Fruit fly (Drosophila melanogaster) whole organism, embryonic: ENCODE data around the gene CG46412.

Experiments
- Adf1 ChIP-seq: fragments of 200-800 bp; sonication (Bioruptor generic); IDR thresholded peaks from 2 replicates; pipeline ENCODE4 v1.3.6; 2022; ENCODE audit warnings: missing biosample characterization, missing genetic modification characterization
- Blimp-1 ChIP-seq: fragments of 200-800 bp; sonication (Bioruptor generic); optimal IDR thresholded peaks from 3 replicates; lab custom pipeline; 2018; ENCODE audit warnings: missing biosample characterization, missing genetic modification characterization, mild to moderate bottlenecking, moderate library complexity, missing genetic modification reagents
- CG10366 ChIP-seq: fragments of 200-800 bp; sonication (Bioruptor generic); IDR thresholded peaks from 2 replicates; pipeline ENCODE4 v1.3.6; 2022; ENCODE audit warnings: missing biosample characterization, missing genetic modification characterization
- CG11695 ChIP-seq: fragments of 200-800 bp; sonication (Bioruptor generic); IDR thresholded peaks from 3 replicates; pipeline ENCODE4 v1.3.6; 2022; ENCODE audit warnings: missing biosample characterization, missing genetic modification characterization
- CG12071 ChIP-seq: fragments of 200-800 bp; sonication (Bioruptor generic); optimal IDR thresholded peaks from 3 replicates; lab custom pipeline; 2018; ENCODE audit warnings: missing biosample characterization, mild to moderate bottlenecking, missing genetic modification characterization
- CG12659 ChIP-seq: fragments of 200-800 bp; sonication (Bioruptor generic); optimal IDR thresholded peaks from 3 replicates; lab custom pipeline; 2017; ENCODE audit warnings: mild to moderate bottlenecking, missing biosample characterization, missing genetic modification reagents, missing genetic modification characterization
- CG13123 ChIP-seq: fragments of 200-800 bp; sonication (Bioruptor generic); optimal IDR thresholded peaks from 2 replicates; lab custom pipeline; 2016; ENCODE audit warnings: missing biosample characterization, missing genetic modification characterization
- CG13287 ChIP-seq: fragments of 200-800 bp; sonication (Bioruptor generic); IDR thresholded peaks from 2 replicates; pipeline ENCODE4 v1.3.6; 2022; ENCODE audit warnings: missing biosample characterization, missing genetic modification characterization; ENCODE audit not compliant: partially characterized antibody
- CG14014 ChIP-seq: fragments of 200-800 bp; sonication (Bioruptor generic); IDR thresholded peaks from 2 replicates; pipeline ENCODE4 v1.3.6; 2022; ENCODE audit warnings: missing biosample characterization, missing genetic modification characterization
- CG14050 ChIP-seq: fragments of 200-800 bp; sonication (Bioruptor generic); IDR thresholded peaks from 3 replicates; pipeline ENCODE4 v1.3.6; 2022; ENCODE audit warnings: missing biosample characterization, missing genetic modification characterization
- CG15011 ChIP-seq: fragments of 200-800 bp; sonication (Bioruptor generic); optimal IDR thresholded peaks from 3 replicates; lab custom pipeline; 2018; ENCODE audit warnings: missing biosample characterization, mild to moderate bottlenecking, missing genetic modification characterization
- CG15073 ChIP-seq: fragments of 200-800 bp; sonication (Bioruptor generic); optimal IDR thresholded peaks from 2 replicates; lab custom pipeline; 2016; ENCODE audit warnings: missing biosample characterization, missing genetic modification characterization
- CG15479 ChIP-seq: fragments of 200-800 bp; sonication (Bioruptor generic); optimal IDR thresholded peaks from 3 replicates; lab custom pipeline; 2019; ENCODE audit warnings: missing biosample characterization, mild to moderate bottlenecking, missing genetic modification characterization, moderate library complexity
- CG1602 ChIP-seq: fragments of 200-800 bp; sonication (Bioruptor generic); optimal IDR thresholded peaks from 3 replicates; lab custom pipeline; 2016; ENCODE audit warnings: missing biosample characterization, missing genetic modification characterization
- CG18599 ChIP-seq: fragments of 200-800 bp; sonication (Bioruptor generic); optimal IDR thresholded peaks from 3 replicates; lab custom pipeline; 2017; ENCODE audit warnings: missing biosample characterization, missing genetic modification characterization, mild to moderate bottlenecking, moderate library complexity, missing genetic modification reagents
- CG4617 ChIP-seq: fragments of 200-800 bp; sonication (Bioruptor generic); optimal IDR thresholded peaks from 3 replicates; lab custom pipeline; 2016; ENCODE audit warnings: missing biosample characterization, missing genetic modification characterization, borderline replicate concordance
- CG4854 ChIP-seq: fragments of 200-800 bp; sonication (Bioruptor generic); optimal IDR thresholded peaks from 2 replicates; lab custom pipeline; 2016; ENCODE audit warnings: missing biosample characterization, missing genetic modification characterization, inconsistent platforms
- CG6791 ChIP-seq: fragments of 200-800 bp; sonication (Bioruptor generic); IDR thresholded peaks from 3 replicates; pipeline ENCODE4 v1.3.6; 2022; ENCODE audit warnings: missing biosample characterization, missing genetic modification characterization; ENCODE audit not compliant: partially characterized antibody
- CG7963 ChIP-seq: fragments of 200-800 bp; sonication (Bioruptor generic); IDR thresholded peaks from 3 replicates; pipeline ENCODE4 v1.3.6; 2022; ENCODE audit warnings: missing biosample characterization, missing genetic modification characterization; ENCODE audit not compliant: partially characterized antibody
- CHES-1-like ChIP-seq: fragments of 200-800 bp; sonication (Bioruptor generic); optimal IDR thresholded peaks from 2 replicates; lab custom pipeline; 2016; ENCODE audit warnings: missing biosample characterization, missing genetic modification characterization
- CrebB ChIP-seq: fragments of 200-800 bp; sonication (Bioruptor generic); optimal IDR thresholded peaks from 3 replicates; lab custom pipeline; 2018; ENCODE audit warnings: missing biosample characterization, mild to moderate bottlenecking, missing genetic modification characterization
- Dad ChIP-seq: fragments of 200-800 bp; sonication (Bioruptor generic); optimal IDR thresholded peaks from 3 replicates; lab custom pipeline; 2016; ENCODE audit warnings: missing biosample characterization, missing genetic modification characterization
- Dfd ChIP-seq, 2 experiments: fragments of >200 bp; optimal IDR thresholded peaks; 2 replicates each; lab custom pipeline; 2017; ENCODE audit warnings: missing biosample characterization in 2 of 2, missing genetic modification characterization in 2 of 2
- Gug ChIP-seq: fragments of 200-800 bp; sonication (Bioruptor generic); IDR thresholded peaks from 4 replicates; pipeline ENCODE4 v1.3.6; 2022; ENCODE audit warnings: missing biosample characterization, missing genetic modification characterization
- H2.0 ChIP-seq: fragments of 200-800 bp; sonication (Bioruptor generic); IDR thresholded peaks from 2 replicates; pipeline ENCODE4 v1.3.6; 2022; ENCODE audit warnings: missing biosample characterization, missing genetic modification characterization
- HLH54F ChIP-seq: fragments of 200-800 bp; sonication (Bioruptor generic); optimal IDR thresholded peaks from 3 replicates; lab custom pipeline; 2016; ENCODE audit warnings: missing biosample characterization, missing genetic modification characterization
- Lpt ChIP-seq: fragments of >200 bp; optimal IDR thresholded peaks from 2 replicates; lab custom pipeline; 2018; ENCODE audit warnings: missing biosample characterization, missing genetic modification characterization
- Nf-YC ChIP-seq: fragments of 200-800 bp; optimal IDR thresholded peaks from 3 replicates; lab custom pipeline; 2019; ENCODE audit warnings: missing biosample characterization, mild to moderate bottlenecking, missing genetic modification characterization, moderate library complexity
- ato ChIP-seq: fragments of 200-800 bp; sonication (Bioruptor generic); IDR thresholded peaks from 2 replicates; pipeline ENCODE4 v1.3.6; 2022; ENCODE audit warnings: missing biosample characterization, missing genetic modification characterization; ENCODE audit not compliant: partially characterized antibody
- cg ChIP-seq: fragments of 200-800 bp; sonication (Bioruptor generic); optimal IDR thresholded peaks from 3 replicates; lab custom pipeline; 2019; ENCODE audit warnings: missing biosample characterization, mild to moderate bottlenecking, missing genetic modification characterization, moderate library complexity
- crol ChIP-seq: fragments of 200-800 bp; sonication (Bioruptor generic); IDR thresholded peaks from 2 replicates; pipeline ENCODE4 v1.3.6; 2022; ENCODE audit warnings: missing biosample characterization, missing genetic modification characterization
- dpn ChIP-seq, 2 experiments: fragments of 200-800 bp; sonication (Bioruptor generic); optimal IDR thresholded peaks; 3 replicates each; lab custom pipeline; 2016; ENCODE audit warnings: missing biosample characterization in 2 of 2, missing genetic modification characterization in 2 of 2
- esg ChIP-seq: fragments of 200-800 bp; sonication (Bioruptor generic); conservative IDR thresholded peaks from 2 replicates; pipeline ENCODE4 v1.3.6; 2022; ENCODE audit warnings: missing biosample characterization, missing genetic modification characterization
- exex ChIP-seq: fragments of 200-800 bp; sonication (Bioruptor generic); optimal IDR thresholded peaks from 4 replicates; lab custom pipeline; 2018; ENCODE audit warnings: missing biosample characterization, mild to moderate bottlenecking, missing genetic modification characterization, moderate library complexity
- fd96Cb ChIP-seq: fragments of 200-800 bp; sonication (Bioruptor generic); optimal IDR thresholded peaks from 2 replicates; lab custom pipeline; 2018; ENCODE audit warnings: missing biosample characterization, mild to moderate bottlenecking, missing genetic modification characterization, moderate library complexity
- ham ChIP-seq: fragments of 200-800 bp; sonication (Bioruptor generic); IDR thresholded peaks from 2 replicates; pipeline ENCODE4 v1.3.6; 2022; ENCODE audit warnings: missing biosample characterization, missing genetic modification characterization
- inv ChIP-seq: fragments of 200-800 bp; sonication (Bioruptor generic); IDR thresholded peaks from 2 replicates; pipeline ENCODE4 v1.3.6; 2022; ENCODE audit warnings: missing biosample characterization, missing genetic modification characterization; ENCODE audit not compliant: partially characterized antibody
- jigr1 ChIP-seq: fragments of 200-800 bp; sonication (Bioruptor generic); IDR thresholded peaks from 3 replicates; pipeline ENCODE4 v1.3.6; 2022; ENCODE audit warnings: missing biosample characterization, missing genetic modification characterization
- jumu ChIP-seq: fragments of 200-800 bp; sonication (Bioruptor generic); optimal IDR thresholded peaks from 3 replicates; lab custom pipeline; 2016; ENCODE audit warnings: missing biosample characterization, missing genetic modification characterization
- pan ChIP-seq, 4 experiments: fragments of >200 bp in 3 of 4; fragments of 200-800 bp in 1 of 4; sonication (Bioruptor generic) in 1 of 4; optimal IDR thresholded peaks in 3 of 4; IDR thresholded peaks in 1 of 4; 2 replicates each; pipeline versions ENCODE4 v1.3.6 to Lab custom; 2017 to 2022; ENCODE audit warnings: missing biosample characterization in 2 of 4, missing genetic modification characterization in 2 of 4, mixed read lengths in 1 of 4
- prd ChIP-seq, 3 experiments: fragments of >200 bp in 2 of 3; fragments of 200-800 bp in 1 of 3; sonication (Bioruptor generic) in 1 of 3; optimal IDR thresholded peaks in 2 of 3; IDR thresholded peaks in 1 of 3; 2 replicates in 2 of 3; 3 replicates in 1 of 3; pipeline versions ENCODE4 v1.3.6 to Lab custom; 2017 to 2022; ENCODE audit warnings: missing biosample characterization in 1 of 3, missing genetic modification characterization in 1 of 3
- repo ChIP-seq: fragments of 200-800 bp; sonication (Bioruptor generic); optimal IDR thresholded peaks from 2 replicates; lab custom pipeline; 2016; ENCODE audit warnings: missing biosample characterization, missing genetic modification characterization
- so ChIP-seq: fragments of 200-800 bp; sonication (Bioruptor generic); IDR thresholded peaks from 3 replicates; pipeline ENCODE4 v1.3.6; 2022; ENCODE audit warnings: missing biosample characterization, missing genetic modification characterization
- sr ChIP-seq: fragments of 200-800 bp; sonication (Bioruptor generic); IDR thresholded peaks from 3 replicates; pipeline ENCODE4 v1.3.6; 2022; ENCODE audit warnings: missing biosample characterization, missing genetic modification characterization
- tap ChIP-seq: fragments of 200-800 bp; optimal IDR thresholded peaks from 3 replicates; lab custom pipeline; 2019; ENCODE audit warnings: missing biosample characterization, mild to moderate bottlenecking, missing genetic modification characterization, moderate library complexity
- tgo ChIP-seq: fragments of 200-800 bp; sonication (Bioruptor generic); IDR thresholded peaks from 3 replicates; pipeline ENCODE4 v1.3.6; 2022; ENCODE audit warnings: missing biosample characterization, missing genetic modification characterization
- tll ChIP-seq, 2 experiments: fragments of 200-800 bp in 1 of 2; fragments of >200 bp in 1 of 2; sonication (Bioruptor generic) in 1 of 2; optimal IDR thresholded peaks; 2 replicates each; lab custom pipeline; 2017 to 2019; ENCODE audit warnings: missing biosample characterization in 2 of 2, missing genetic modification characterization in 2 of 2, mild to moderate bottlenecking in 1 of 2, moderate library complexity in 1 of 2
- tup ChIP-seq: fragments of 200-800 bp; sonication (Bioruptor generic); optimal IDR thresholded peaks from 2 replicates; lab custom pipeline; 2016; ENCODE audit warnings: missing biosample characterization, mild to moderate bottlenecking, missing genetic modification characterization, moderate library complexity
- unc-4 ChIP-seq: fragments of 200-800 bp; sonication (Bioruptor generic); IDR thresholded peaks from 2 replicates; pipeline ENCODE4 v1.3.6; 2022; ENCODE audit warnings: missing biosample characterization, missing genetic modification characterization; ENCODE audit not compliant: partially characterized antibody

The CG46412 gene

DNA sequence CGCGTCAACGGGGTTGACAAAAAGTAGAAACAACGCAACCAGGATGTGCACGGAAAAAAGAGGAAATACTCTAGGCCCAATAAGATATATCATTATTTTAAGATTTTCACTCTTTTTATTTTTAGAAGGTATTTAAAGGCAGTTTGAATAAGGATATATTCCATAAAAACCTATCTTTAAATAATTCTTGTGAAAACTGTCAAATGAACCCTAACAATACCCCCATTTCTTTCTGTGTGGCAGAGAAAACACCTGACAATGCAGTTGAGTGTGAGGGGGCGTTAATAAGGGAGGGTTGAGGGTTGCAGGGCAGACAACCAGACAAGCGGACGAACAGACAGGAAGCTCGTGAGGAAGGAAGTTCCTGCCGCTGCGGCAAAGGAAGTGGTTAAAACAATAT, 11.9 kb downstream of the CG46412 start (continued):
- 0 out of 2 replicates have a peak, but pooled peaks have one; percentile 26 for TF ChIP-seq H2.0 (GFP tag; lab: Robert Waterston, UW)
- no peak for TF ChIP-seq unc-4
- TF ChIP-seq CG7963, result no peak
- peak; percentile 40 for TF ChIP-seq CG18599 (GFP tag; lab: Kevin White, UChicago)
- TF ChIP-seq CHES-1-like, result peak; percentile 4
- no peak for TF ChIP-seq ato
- TF ChIP-seq tgo (GFP tag; lab: Robert Waterston, UW), result 0 out of 3 replicates have a peak, but pooled peaks have one; percentile 43
- TF ChIP-seq fd96Cb (tag; lab: Kevin White, UChicago), result peak; percentile 41
- no peak for TF ChIP-seq CG13287 (GFP tag; lab: Robert Waterston, UW)
- no peak for TF ChIP-seq CrebB (tag; lab: Kevin White, UChicago)
- TF ChIP-seq crol, result no peak
- peak; percentile 4 for TF ChIP-seq CG12659 (GFP tag; lab: Kevin White, UChicago)
- TF ChIP-seq CG15011 (GFP tag; lab: Kevin White, UChicago), result no peak
- peak; percentile 68 for TF ChIP-seq Blimp-1 (GFP tag; lab: Kevin White, UChicago)
- 0 out of 4 replicates have a peak, but pooled peaks have one; percentile 4 for TF ChIP-seq Gug
- TF ChIP-seq repo, result no peak
- TF ChIP-seq jigr1 (GFP tag; lab: Robert Waterston, UW), result no peak
- peak; percentile 14 for TF ChIP-seq jumu
- TF ChIP-seq esg (GFP tag; lab: Robert Waterston, UW), result no peak; the same call in 1 of the 2 replicates
- no peak for TF ChIP-seq tup (GFP tag; lab: Kevin White, UChicago)
- no peak for TF ChIP-seq sr (GFP tag; lab: Robert Waterston, UW)
- no peak for TF ChIP-seq Adf1
- TF ChIP-seq CG11695 (GFP tag; lab: Robert Waterston, UW), result 0 out of 3 replicates have a peak, but pooled peaks have one; percentile 35
- no peak for TF ChIP-seq CG4854 (GFP tag; lab: Kevin White, UChicago)
- peak; percentile 19 to 37 for TF ChIP-seq dpn (GFP tag; optimal IDR thresholded peaks at IDR 0.05; lab: Kevin White, UChicago)
- TF ChIP-seq cg (GFP tag; lab: Kevin White, UChicago), result no peak
- no peak for TF ChIP-seq CG14014
- no peak for TF ChIP-seq CG15479 (GFP tag; lab: Kevin White, UChicago)
- no peak for TF ChIP-seq CG14050 (GFP tag; lab: Robert Waterston, UW)
- TF ChIP-seq CG4617 (GFP tag; lab: Kevin White, UChicago), result no peak
- no peak for TF ChIP-seq ham (GFP tag; lab: Robert Waterston, UW)
- no peak for TF ChIP-seq pan (optimal IDR thresholded peaks at IDR 0.05; lab: Kevin White, UChicago)
- peak in 1 of 2 experiments; percentile 25 for TF ChIP-seq pan (GFP tag; optimal IDR thresholded peaks at IDR 0.05 in 1 of 2, IDR thresholded peaks at IDR 0.05 in 1 of 2)
- no peak for TF ChIP-seq Dad (GFP tag; lab: Kevin White, UChicago)
- TF ChIP-seq prd (optimal IDR thresholded peaks at IDR 0.05; lab: Kevin White, UChicago), result no peak
- peak; percentile 67 for TF ChIP-seq prd (GFP tag; IDR thresholded peaks at IDR 0.05; lab: Robert Waterston, UW)
- no peak for TF ChIP-seq Lpt (GFP tag; lab: Kevin White, UChicago)
- TF ChIP-seq HLH54F, result no peak
- no peak for TF ChIP-seq Dfd (GFP tag; optimal IDR thresholded peaks at IDR 0.05; lab: Kevin White, UChicago)
- TF ChIP-seq so (GFP tag; lab: Robert Waterston, UW), result no peak
- no peak for TF ChIP-seq Nf-YC (tag; lab: Kevin White, UChicago)
- TF ChIP-seq tll (GFP tag; optimal IDR thresholded peaks at IDR 0.05; lab: Kevin White, UChicago), result no peak
- TF ChIP-seq CG10366 (GFP tag; lab: Robert Waterston, UW), result no peak
- TF ChIP-seq inv (GFP tag; lab: Robert Waterston, UW), result no peak
- no peak for TF ChIP-seq CG12071 (GFP tag; lab: Kevin White, UChicago)
- no peak for TF ChIP-seq exex
- TF ChIP-seq CG6791 (GFP tag; lab: Robert Waterston, UW), result no peak
- peak; percentile 9 for TF ChIP-seq tap (tag; lab: Kevin White, UChicago)
- peak; percentile 18 for TF ChIP-seq CG1602 (GFP tag; lab: Kevin White, UChicago)
- no peak for TF ChIP-seq CG13123
- no peak for TF ChIP-seq CG15073 (GFP tag; lab: Kevin White, UChicago)
